Worm (Caenorhabditis elegans) whole organism, L1 larva: Measurements from ENCODE around the gene Y105C5A.13.

ENCODE experiments used
- ama-1 ChIP-seq: fragments of 150-350 bp; optimal IDR thresholded peaks from 2 replicates; lab custom pipeline; 2014
- hlh-17 ChIP-seq: fragments of 200-800 bp; sonication (Bioruptor generic); optimal IDR thresholded peaks from 2 replicates; lab custom pipeline; 2018; ENCODE audit warnings: missing genetic modification characterization, mild to moderate bottlenecking, missing compliant biosample characterization, moderate library complexity, borderline replicate concordance
- lin-39 ChIP-seq: fragments of 150-350 bp; optimal IDR thresholded peaks from 2 replicates; lab custom pipeline; 2014; ENCODE audit warnings: missing biosample characterization, missing genetic modification reagents, missing genetic modification characterization
- tlp-1 ChIP-seq: fragments of 150-350 bp; optimal IDR thresholded peaks from 2 replicates; lab custom pipeline; 2014; ENCODE audit warnings: missing biosample characterization, missing genetic modification characterization
- unc-62 ChIP-seq: fragments of 150-350 bp; optimal IDR thresholded peaks from 2 replicates; lab custom pipeline; 2014; ENCODE audit warnings: missing biosample characterization, missing genetic modification reagents, missing genetic modification characterization

ce11 chrIV:15631217-15631616 is 9.8 kb upstream of the Y105C5A.13 start, which contains the start of gene Y105C5A.9:
- TF ChIP-seq unc-62 (no peak), ama-1 (lab: Kevin White, UChicago) (no peak), lin-39 (no peak), tlp-1 (tag; lab: Kevin White, UChicago) (no peak), hlh-17 (no peak)
